Worm (Caenorhabditis elegans) whole organism, L4 larva: ENCODE results near the gene Y69F12A.1.

Source experiments
- D1046.2 ChIP-seq: fragments of 200-800 bp; sonication (Bioruptor generic); IDR thresholded peaks from 2 replicates; pipeline ENCODE4 v1.3.6; 2022; ENCODE audit warnings: missing genetic modification characterization, missing compliant biosample characterization
- F10B5.3 ChIP-seq: sonication (generic microtip); optimal IDR thresholded peaks from 2 replicates; lab custom pipeline; 2016; ENCODE audit warnings: mild to moderate bottlenecking, missing genetic modification characterization, missing compliant biosample characterization
- F26F4.8 ChIP-seq: fragments of 200-800 bp; sonication (Bioruptor generic); conservative IDR thresholded peaks from 2 replicates; pipeline ENCODE4 v1.3.6; 2022; ENCODE audit warnings: missing genetic modification characterization, missing compliant biosample characterization
- F37D6.2 ChIP-seq: sonication (generic microtip); optimal IDR thresholded peaks from 2 replicates; lab custom pipeline; 2016; ENCODE audit warnings: mild to moderate bottlenecking, missing genetic modification characterization, missing compliant biosample characterization
- F44E2.7 ChIP-seq: fragments of 200-800 bp; sonication (Bioruptor generic); IDR thresholded peaks from 2 replicates; pipeline ENCODE4 v2.1.2; 2022; ENCODE audit warnings: missing genetic modification characterization, missing compliant biosample characterization
- T20F7.1 ChIP-seq: fragments of 200-800 bp; sonication (Bioruptor generic); optimal IDR thresholded peaks from 2 replicates; lab custom pipeline; 2018; ENCODE audit warnings: mild to moderate bottlenecking, missing genetic modification characterization, missing compliant biosample characterization
- Y75B8A.6 ChIP-seq: fragments of 200-800 bp; sonication (Bioruptor generic); IDR thresholded peaks from 2 replicates; pipeline ENCODE4 v1.3.6; 2022; ENCODE audit warnings: missing genetic modification reagents, missing genetic modification characterization, missing compliant biosample characterization
- ZK546.5 ChIP-seq, 2 experiments: sonication (generic microtip); optimal IDR thresholded peaks; 2 replicates each; lab custom pipeline; 2017; ENCODE audit warnings: missing biosample characterization in 2 of 2, missing genetic modification characterization in 2 of 2
- aly-2 ChIP-seq: sonication (generic microtip); optimal IDR thresholded peaks from 2 replicates; lab custom pipeline; 2018; ENCODE audit warnings: missing biosample characterization, missing genetic modification characterization
- ceh-44 ChIP-seq: fragments of 200-800 bp; sonication (Bioruptor generic); IDR thresholded peaks from 2 replicates; pipeline ENCODE4 v1.3.6; 2022; ENCODE audit warnings: missing genetic modification reagents, missing genetic modification characterization, missing compliant biosample characterization
- ceh-82 ChIP-seq: sonication (generic microtip); optimal IDR thresholded peaks from 2 replicates; lab custom pipeline; 2017; ENCODE audit warnings: missing biosample characterization, missing genetic modification characterization
- daf-12 ChIP-seq: fragments of 150-350 bp; optimal IDR thresholded peaks from 2 replicates; lab custom pipeline; 2014; ENCODE audit warnings: missing biosample characterization, missing genetic modification reagents, missing genetic modification characterization
- daf-16 ChIP-seq, 3 experiments: sonication (generic microtip); optimal IDR thresholded peaks; 2 replicates each; lab custom pipeline; 2016 to 2017; ENCODE audit warnings: missing genetic modification characterization in 3 of 3, missing genetic modification reagents in 3 of 3, mild to moderate bottlenecking in 2 of 3, missing compliant biosample characterization in 2 of 3, missing biosample characterization in 1 of 3, moderate library complexity in 1 of 3
- daf-19 ChIP-seq: fragments of 200-800 bp; sonication (Bioruptor generic); conservative IDR thresholded peaks from 2 replicates; pipeline ENCODE4 v1.3.6; 2022; ENCODE audit warnings: missing genetic modification characterization, missing compliant biosample characterization
- daf-8 ChIP-seq: fragments of 200-800 bp; sonication (Bioruptor generic); IDR thresholded peaks from 2 replicates; pipeline ENCODE4 v1.3.6; 2022; ENCODE audit warnings: missing genetic modification characterization, missing compliant biosample characterization
- dmd-6 ChIP-seq: fragments of 200-800 bp; sonication (Bioruptor generic); IDR thresholded peaks from 2 replicates; pipeline ENCODE4 v1.3.6; 2022; ENCODE audit warnings: missing genetic modification reagents, missing genetic modification characterization, missing compliant biosample characterization
- dmd-8 ChIP-seq: fragments of 200-800 bp; sonication (Bioruptor generic); IDR thresholded peaks from 2 replicates; pipeline ENCODE4 v1.3.6; 2022; ENCODE audit warnings: missing genetic modification characterization, missing compliant biosample characterization
- dpl-1 ChIP-seq: fragments of 150-350 bp; optimal IDR thresholded peaks from 2 replicates; lab custom pipeline; 2014; ENCODE audit warnings: missing biosample characterization, missing genetic modification reagents, missing genetic modification characterization
- duxl-1 ChIP-seq: sonication (generic microtip); optimal IDR thresholded peaks from 2 replicates; lab custom pipeline; 2016; ENCODE audit warnings: mild to moderate bottlenecking, missing genetic modification characterization, moderate library complexity, missing compliant biosample characterization; ENCODE audit not compliant: poor library complexity
- egl-27 ChIP-seq: sonication (generic microtip); optimal IDR thresholded peaks from 3 replicates; lab custom pipeline; 2017; ENCODE audit warnings: missing biosample characterization, missing genetic modification reagents, missing genetic modification characterization
- fkh-10 ChIP-seq: fragments of 150-350 bp; optimal IDR thresholded peaks from 2 replicates; lab custom pipeline; 2014; ENCODE audit warnings: missing biosample characterization, missing genetic modification reagents, missing genetic modification characterization
- gei-8 ChIP-seq: fragments of 200-800 bp; sonication (Bioruptor generic); optimal IDR thresholded peaks from 2 replicates; lab custom pipeline; 2018; ENCODE audit warnings: mild to moderate bottlenecking, missing genetic modification characterization, missing compliant biosample characterization
- hmg-1.1 ChIP-seq: fragments of 200-800 bp; sonication (Bioruptor generic); IDR thresholded peaks from 2 replicates; pipeline ENCODE4 v1.3.6; 2022; ENCODE audit warnings: missing genetic modification reagents, missing genetic modification characterization, missing compliant biosample characterization
- lim-7 ChIP-seq: fragments of 200-800 bp; sonication (Bioruptor generic); IDR thresholded peaks from 2 replicates; pipeline ENCODE4 v1.3.6; 2022; ENCODE audit warnings: missing genetic modification characterization, missing compliant biosample characterization
- lin-1 ChIP-seq: fragments of 200-800 bp; sonication (Bioruptor generic); IDR thresholded peaks from 2 replicates; pipeline ENCODE4 v1.3.6; 2022; ENCODE audit warnings: missing genetic modification reagents, missing genetic modification characterization, missing compliant biosample characterization
- lin-13 ChIP-seq: fragments of 150-350 bp; optimal IDR thresholded peaks from 2 replicates; lab custom pipeline; 2014; ENCODE audit warnings: missing biosample characterization, missing genetic modification reagents, missing genetic modification characterization
- lin-38 ChIP-seq: fragments of 200-800 bp; sonication (Bioruptor generic); IDR thresholded peaks from 2 replicates; pipeline ENCODE4 v1.3.6; 2022; ENCODE audit warnings: missing genetic modification reagents, missing genetic modification characterization, missing compliant biosample characterization
- lsy-2 ChIP-seq, 2 experiments: fragments of 150-350 bp in 1 of 2; sonication (generic microtip) in 1 of 2; optimal IDR thresholded peaks; 2 replicates each; lab custom pipeline; 2014 to 2017; ENCODE audit warnings: missing biosample characterization in 2 of 2, missing genetic modification characterization in 2 of 2
- madf-9 ChIP-seq: fragments of 200-800 bp; sonication (Bioruptor generic); conservative IDR thresholded peaks from 2 replicates; pipeline ENCODE4 v1.3.6; 2022; ENCODE audit warnings: missing genetic modification reagents, missing genetic modification characterization, missing compliant biosample characterization
- mdl-1 ChIP-seq, 2 experiments: fragments of 150-350 bp in 1 of 2; sonication (generic microtip) in 1 of 2; optimal IDR thresholded peaks; 2 replicates each; lab custom pipeline; 2014 to 2017; ENCODE audit warnings: missing biosample characterization in 2 of 2, missing genetic modification characterization in 2 of 2
- mep-1 ChIP-seq: fragments of 150-350 bp; sonication (generic microtip); optimal IDR thresholded peaks from 3 replicates; lab custom pipeline; 2014; ENCODE audit warnings: missing biosample characterization, missing genetic modification characterization
- mes-2 ChIP-seq: sonication (generic microtip); optimal IDR thresholded peaks from 2 replicates; lab custom pipeline; 2016; ENCODE audit warnings: missing genotype, mild to moderate bottlenecking, missing genetic modification characterization, missing compliant biosample characterization; ENCODE audit not compliant: poor library complexity, severe bottlenecking
- mxl-3 ChIP-seq: fragments of 200-800 bp; sonication (Bioruptor generic); optimal IDR thresholded peaks from 2 replicates; lab custom pipeline; 2018; ENCODE audit warnings: mild to moderate bottlenecking, missing genetic modification characterization, missing compliant biosample characterization
- nhr-10 ChIP-seq: fragments of 150-350 bp; optimal IDR thresholded peaks from 2 replicates; lab custom pipeline; 2014; ENCODE audit warnings: missing biosample characterization, missing genetic modification characterization
- nhr-102 ChIP-seq: sonication (generic microtip); optimal IDR thresholded peaks from 2 replicates; lab custom pipeline; 2016; ENCODE audit warnings: mild to moderate bottlenecking, missing genetic modification characterization, moderate library complexity, missing compliant biosample characterization
- nhr-111 ChIP-seq: fragments of 200-800 bp; sonication (Bioruptor generic); optimal IDR thresholded peaks from 2 replicates; lab custom pipeline; 2018; ENCODE audit warnings: mild to moderate bottlenecking, missing genetic modification characterization, missing compliant biosample characterization
- nhr-28 ChIP-seq: fragments of 150-350 bp; optimal IDR thresholded peaks from 2 replicates; lab custom pipeline; 2014; ENCODE audit warnings: missing biosample characterization, missing genetic modification characterization
- nhr-42 ChIP-seq: fragments of 200-800 bp; sonication (Bioruptor generic); IDR thresholded peaks from 2 replicates; pipeline ENCODE4 v1.3.6; 2022; ENCODE audit warnings: missing genetic modification characterization, missing compliant biosample characterization
- nhr-48 ChIP-seq: sonication (generic microtip); optimal IDR thresholded peaks from 2 replicates; lab custom pipeline; 2016; ENCODE audit warnings: mild to moderate bottlenecking, missing genetic modification characterization, missing compliant biosample characterization
- nhr-6 ChIP-seq: fragments of 150-350 bp; optimal IDR thresholded peaks from 2 replicates; lab custom pipeline; 2014; ENCODE audit warnings: missing biosample characterization, missing genetic modification characterization
- pqm-1 ChIP-seq: sonication (generic microtip); optimal IDR thresholded peaks from 2 replicates; lab custom pipeline; 2017; ENCODE audit warnings: missing biosample characterization, missing genetic modification characterization
- skn-1 ChIP-seq: fragments of 150-350 bp; optimal IDR thresholded peaks from 2 replicates; lab custom pipeline; 2014; ENCODE audit warnings: missing biosample characterization, missing genetic modification characterization
- snpc-4 ChIP-seq: fragments of 150-350 bp; optimal IDR thresholded peaks from 2 replicates; lab custom pipeline; 2014; ENCODE audit warnings: missing biosample characterization, missing genetic modification characterization
- spr-1 ChIP-seq: sonication (generic microtip); optimal IDR thresholded peaks from 2 replicates; lab custom pipeline; 2016; ENCODE audit warnings: mild to moderate bottlenecking, missing genetic modification characterization, missing compliant biosample characterization
- tag-97 ChIP-seq: fragments of 200-800 bp; sonication (Bioruptor generic); IDR thresholded peaks from 2 replicates; pipeline ENCODE4 v1.3.6; 2022; ENCODE audit warnings: missing genetic modification characterization, missing compliant biosample characterization
- unc-39 ChIP-seq: sonication (generic microtip); optimal IDR thresholded peaks from 2 replicates; lab custom pipeline; 2017; ENCODE audit warnings: missing biosample characterization, missing genetic modification characterization
- unc-62 ChIP-seq, 3 experiments: fragments of 150-350 bp in 1 of 3; sonication (generic microtip); optimal IDR thresholded peaks in 2 of 3; peaks in 1 of 3; 1 replicate in 1 of 3; 2 replicates in 2 of 3; lab custom pipeline; 2014 to 2017; ENCODE audit warnings: missing biosample characterization in 3 of 3, missing genetic modification characterization in 3 of 3, missing genetic modification reagents in 3 of 3, missing genotype in 1 of 3
- vab-7 ChIP-seq: fragments of 200-800 bp; sonication (Bioruptor generic); IDR thresholded peaks from 2 replicates; pipeline ENCODE4 v1.3.6; 2022; ENCODE audit warnings: missing genetic modification reagents, missing genetic modification characterization, missing compliant biosample characterization
- zag-1 ChIP-seq: fragments of 150-350 bp; optimal IDR thresholded peaks from 2 replicates; lab custom pipeline; 2014; ENCODE audit warnings: missing biosample characterization, missing genetic modification characterization
- zfp-3 ChIP-seq: fragments of 200-800 bp; sonication (Bioruptor generic); conservative IDR thresholded peaks from 2 replicates; pipeline ENCODE4 v1.3.6; 2022; ENCODE audit warnings: missing genetic modification reagents, missing genetic modification characterization, missing compliant biosample characterization
- ztf-7 ChIP-seq: fragments of 150-350 bp; optimal IDR thresholded peaks from 2 replicates; lab custom pipeline; 2014; ENCODE audit warnings: missing biosample characterization, missing genetic modification characterization

Gene Y69F12A.1

DNA sequence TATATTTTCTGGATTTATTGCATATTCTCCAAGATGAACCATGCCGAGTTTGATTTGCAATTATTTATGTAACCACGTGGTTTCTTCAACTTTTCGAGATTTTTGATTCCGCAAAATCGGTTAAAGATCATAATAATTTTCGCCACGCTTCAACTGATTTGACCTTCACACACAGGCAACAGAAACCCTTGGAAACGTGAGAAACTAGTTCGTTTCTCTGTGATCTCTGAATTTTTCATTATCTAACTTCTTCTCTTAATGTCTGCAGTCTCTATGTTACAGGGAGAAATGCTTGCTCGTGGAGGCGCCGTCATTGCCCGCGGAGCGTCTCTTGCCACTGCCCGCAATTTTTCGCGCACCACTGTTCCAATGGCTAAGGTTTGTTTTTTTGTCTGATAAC lies 8.6 kb downstream of the Y69F12A.1 start, which contains the start of gene fum-1 (continued):
- TF ChIP-seq dmd-6 (GFP tag; lab: Robert Waterston, UW) (peak; percentile 60), nhr-111 (GFP tag; lab: Kevin White, UChicago) (no peak), daf-19 (GFP tag; lab: Robert Waterston, UW) (no peak), mdl-1 (tag; optimal IDR thresholded peaks at IDR 0.05; lab: Kevin White, UChicago) (peak; percentile 40 to 91), mep-1 (tag; lab: Kevin White, UChicago) (peak; percentile 62), ztf-7 (no peak), tag-97 (GFP tag; lab: Robert Waterston, UW) (no peak), mes-2 (tag; lab: Kevin White, UChicago) (peak; percentile 55), nhr-10 (tag; lab: Kevin White, UChicago) (no peak), dmd-8 (no peak), mxl-3 (GFP tag; lab: Kevin White, UChicago) (peak; percentile 69), nhr-6 (tag; lab: Kevin White, UChicago) (peak; percentile 7), fkh-10 (GFP tag; lab: Kevin White, UChicago) (no peak), spr-1 (tag; lab: Kevin White, UChicago) (no peak), dpl-1 (GFP tag; lab: Kevin White, UChicago) (peak; percentile 49), F26F4.8 (GFP tag; lab: Robert Waterston, UW) (no peak), D1046.2 (GFP tag; lab: Robert Waterston, UW) (no peak), nhr-28 (peak; percentile 54), snpc-4 (tag; lab: Kevin White, UChicago) (no peak), lin-13 (GFP tag; lab: Kevin White, UChicago) (peak; percentile 30), egl-27 (tag; lab: Kevin White, UChicago) (no peak), lin-38 (GFP tag; lab: Robert Waterston, UW) (peak; percentile 70), vab-7 (GFP tag; lab: Robert Waterston, UW) (no peak), skn-1 (tag; lab: Kevin White, UChicago) (no peak), daf-8 (GFP tag; lab: Robert Waterston, UW) (no peak), pqm-1 (tag; lab: Kevin White, UChicago) (no peak), lin-1 (no peak), duxl-1 (tag; lab: Kevin White, UChicago) (peak; percentile 49), Y75B8A.6 (no peak), aly-2 (tag; lab: Kevin White, UChicago) (no peak), F37D6.2 (no peak), daf-16 (GFP tag; optimal IDR thresholded peaks at IDR 0.05; lab: Kevin White, UChicago) (peak in 1 of 2 experiments; percentile 6), daf-16 (tag; optimal IDR thresholded peaks at IDR 0.05; lab: Kevin White, UChicago) (peak; percentile 31), lim-7 (GFP tag; lab: Robert Waterston, UW) (no peak), nhr-102 (peak; percentile 18), T20F7.1 (peak; percentile 10), zfp-3 (GFP tag; lab: Robert Waterston, UW) (no peak), nhr-48 (tag; lab: Kevin White, UChicago) (no peak), nhr-42 (no peak), ZK546.5 (tag; optimal IDR thresholded peaks at IDR 0.05; lab: Kevin White, UChicago) (no peak), unc-62 (GFP tag; optimal IDR thresholded peaks at IDR 0.05 in 1 of 2; lab: Kevin White, UChicago) (no peak), unc-62 (tag; optimal IDR thresholded peaks at IDR 0.05; lab: Kevin White, UChicago) (no peak), gei-8 (peak; percentile 21), ceh-44 (GFP tag; lab: Robert Waterston, UW) (no peak), unc-39 (tag; lab: Kevin White, UChicago) (no peak), F10B5.3 (tag; lab: Kevin White, UChicago) (no peak), lsy-2 (tag; optimal IDR thresholded peaks at IDR 0.05; lab: Kevin White, UChicago) (peak in 1 of 2 experiments; percentile 82), madf-9 (GFP tag; lab: Robert Waterston, UW) (0 out of 2 replicates have a peak, but pooled peaks have one; percentile 19), F44E2.7 (GFP tag; lab: Robert Waterston, UW) (no peak), zag-1 (tag; lab: Kevin White, UChicago) (no peak), hmg-1.1 (GFP tag; lab: Robert Waterston, UW) (0 out of 2 replicates have a peak, but pooled peaks have one; percentile 46), daf-12 (tag; lab: Kevin White, UChicago) (no peak), ceh-82 (no peak)
